Fruit fly (Drosophila melanogaster) whole organism, prepupa: ENCODE data around the gene CG31689.

Experiments used
- Blimp-1 ChIP-seq: fragments of 200-800 bp; sonication (Bioruptor generic); optimal IDR thresholded peaks from 3 replicates; lab custom pipeline; 2017; ENCODE audit warnings: missing biosample characterization, missing genetic modification characterization, mild to moderate bottlenecking, moderate library complexity, missing genetic modification reagents
- CG10631 ChIP-seq: fragments of 200-800 bp; sonication (Bioruptor generic); optimal IDR thresholded peaks from 2 replicates; lab custom pipeline; 2016; ENCODE audit warnings: missing biosample characterization, missing genetic modification characterization
- CG10669 ChIP-seq: fragments of 200-800 bp; sonication (Bioruptor generic); optimal IDR thresholded peaks from 3 replicates; lab custom pipeline; 2018; ENCODE audit warnings: missing biosample characterization, mild to moderate bottlenecking, missing genetic modification characterization, moderate library complexity
- CG11294 ChIP-seq: fragments of 200-800 bp; sonication (Bioruptor generic); IDR thresholded peaks from 2 replicates; pipeline ENCODE4 v1.3.6; 2022; ENCODE audit warnings: missing biosample characterization, missing genetic modification characterization
- CG11902 ChIP-seq: fragments of 200-800 bp; sonication (Bioruptor generic); optimal IDR thresholded peaks from 3 replicates; lab custom pipeline; 2016; ENCODE audit warnings: missing biosample characterization, missing genetic modification characterization
- CG15336 ChIP-seq: fragments of 200-800 bp; sonication (Bioruptor generic); IDR thresholded peaks from 2 replicates; pipeline ENCODE4 v1.3.6; 2022; ENCODE audit warnings: missing biosample characterization, missing genetic modification characterization
- CG1621 ChIP-seq: fragments of 200-800 bp; sonication (Bioruptor generic); optimal IDR thresholded peaks from 3 replicates; lab custom pipeline; 2018; ENCODE audit warnings: missing biosample characterization, mild to moderate bottlenecking, missing genetic modification characterization
- CG16779 ChIP-seq: fragments of 200-800 bp; sonication (Bioruptor generic); optimal IDR thresholded peaks from 3 replicates; lab custom pipeline; 2017; ENCODE audit warnings: missing biosample characterization, mild to moderate bottlenecking, missing genetic modification characterization
- CG3032 ChIP-seq: fragments of 200-800 bp; optimal IDR thresholded peaks from 2 replicates; lab custom pipeline; 2019; ENCODE audit warnings: missing biosample characterization, mild to moderate bottlenecking, missing genetic modification characterization, moderate library complexity
- CG31627 ChIP-seq: fragments of 200-800 bp; sonication (Bioruptor generic); optimal IDR thresholded peaks from 3 replicates; lab custom pipeline; 2016; ENCODE audit warnings: missing biosample characterization, missing genetic modification characterization
- CG32006 ChIP-seq: fragments of 200-800 bp; sonication (Bioruptor generic); optimal IDR thresholded peaks from 3 replicates; lab custom pipeline; 2017; ENCODE audit warnings: missing biosample characterization, mild to moderate bottlenecking, missing genetic modification characterization
- CG34406 ChIP-seq: fragments of 200-800 bp; sonication (Bioruptor generic); optimal IDR thresholded peaks from 3 replicates; lab custom pipeline; 2016; ENCODE audit warnings: missing biosample characterization, missing genetic modification characterization
- CG3919 ChIP-seq: fragments of 200-800 bp; sonication (Bioruptor generic); optimal IDR thresholded peaks from 3 replicates; lab custom pipeline; 2016; ENCODE audit warnings: missing biosample characterization, missing genetic modification characterization
- CG4318 ChIP-seq: fragments of 200-800 bp; sonication (Bioruptor generic); optimal IDR thresholded peaks from 3 replicates; lab custom pipeline; 2017; ENCODE audit warnings: missing biosample characterization, mild to moderate bottlenecking, missing genetic modification characterization
- CG6163 ChIP-seq: fragments of 200-800 bp; sonication (Bioruptor generic); IDR thresholded peaks from 3 replicates; pipeline ENCODE4 v1.3.6; 2022; ENCODE audit warnings: missing biosample characterization, missing genetic modification characterization
- CG6276 ChIP-seq: fragments of 200-800 bp; sonication (Bioruptor generic); optimal IDR thresholded peaks from 2 replicates; lab custom pipeline; 2017; ENCODE audit warnings: missing biosample characterization, mild to moderate bottlenecking, missing genetic modification characterization
- CG6792 ChIP-seq: fragments of 200-800 bp; sonication (Bioruptor generic); optimal IDR thresholded peaks from 3 replicates; lab custom pipeline; 2016; ENCODE audit warnings: missing biosample characterization, missing genetic modification characterization
- CG6808 ChIP-seq: fragments of 200-800 bp; sonication (Bioruptor generic); optimal IDR thresholded peaks from 3 replicates; lab custom pipeline; 2017; ENCODE audit warnings: missing biosample characterization, missing genetic modification characterization, mild to moderate bottlenecking, moderate library complexity, missing genetic modification reagents
- CG6854 ChIP-seq: fragments of 200-800 bp; sonication (Bioruptor generic); optimal IDR thresholded peaks from 2 replicates; lab custom pipeline; 2017; ENCODE audit warnings: missing biosample characterization, mild to moderate bottlenecking, missing genetic modification characterization
- CG7368 ChIP-seq: fragments of 200-800 bp; sonication (Bioruptor generic); optimal IDR thresholded peaks from 3 replicates; lab custom pipeline; 2016; ENCODE audit warnings: missing biosample characterization, missing genetic modification characterization
- CG8119 ChIP-seq: fragments of 200-800 bp; sonication (Bioruptor generic); IDR thresholded peaks from 3 replicates; pipeline ENCODE4 v1.3.6; 2022; ENCODE audit warnings: missing biosample characterization, missing genetic modification characterization
- CG8319 ChIP-seq: fragments of 200-800 bp; sonication (Bioruptor generic); optimal IDR thresholded peaks from 3 replicates; lab custom pipeline; 2016; ENCODE audit warnings: missing biosample characterization, missing genetic modification characterization
- CG8632 ChIP-seq: fragments of 200-800 bp; sonication (Bioruptor generic); optimal IDR thresholded peaks from 3 replicates; lab custom pipeline; 2016; ENCODE audit warnings: missing biosample characterization, missing genetic modification characterization
- Eip75B ChIP-seq: fragments of 200-800 bp; sonication (Bioruptor generic); optimal IDR thresholded peaks from 3 replicates; lab custom pipeline; 2016; ENCODE audit warnings: missing biosample characterization, missing genetic modification characterization
- Eip93F ChIP-seq: fragments of 200-800 bp; sonication (Bioruptor generic); optimal IDR thresholded peaks from 2 replicates; lab custom pipeline; 2016; ENCODE audit warnings: missing biosample characterization, mild to moderate bottlenecking, missing genetic modification characterization
- Ets96B ChIP-seq: fragments of 200-800 bp; optimal IDR thresholded peaks from 2 replicates; lab custom pipeline; 2019; ENCODE audit warnings: missing biosample characterization, mild to moderate bottlenecking, missing genetic modification characterization, moderate library complexity
- Gug ChIP-seq: fragments of 200-800 bp; sonication (Bioruptor generic); IDR thresholded peaks from 2 replicates; pipeline ENCODE4 v1.3.6; 2022; ENCODE audit warnings: missing biosample characterization, missing genetic modification characterization
- Hr38 ChIP-seq: sonication (Bioruptor generic); optimal IDR thresholded peaks from 2 replicates; lab custom pipeline; 2016; ENCODE audit warnings: missing biosample characterization, missing genetic modification characterization
- Hr39 ChIP-seq: fragments of 200-800 bp; sonication (Bioruptor generic); optimal IDR thresholded peaks from 2 replicates; lab custom pipeline; 2016; ENCODE audit warnings: missing biosample characterization, missing genetic modification characterization
- Hr4 ChIP-seq: fragments of 200-800 bp; sonication (Bioruptor generic); optimal IDR thresholded peaks from 3 replicates; lab custom pipeline; 2016; ENCODE audit warnings: missing biosample characterization, missing genetic modification characterization
- Lpt ChIP-seq: fragments of 200-800 bp; sonication (Bioruptor generic); optimal IDR thresholded peaks from 3 replicates; lab custom pipeline; 2016; ENCODE audit warnings: missing biosample characterization, missing genetic modification characterization
- Smox ChIP-seq: fragments of 200-800 bp; sonication (Bioruptor generic); optimal IDR thresholded peaks from 3 replicates; lab custom pipeline; 2016; ENCODE audit warnings: missing biosample characterization, missing genetic modification characterization
- Sox102F ChIP-seq: fragments of 200-800 bp; sonication (Bioruptor generic); optimal IDR thresholded peaks from 2 replicates; lab custom pipeline; 2016; ENCODE audit warnings: missing biosample characterization, mild to moderate bottlenecking, missing genetic modification characterization
- Sox15 ChIP-seq: fragments of 200-800 bp; sonication (Bioruptor generic); optimal IDR thresholded peaks from 3 replicates; lab custom pipeline; 2016; ENCODE audit warnings: missing biosample characterization, missing genetic modification characterization
- achi ChIP-seq: fragments of 200-800 bp; sonication (Bioruptor generic); optimal IDR thresholded peaks from 3 replicates; lab custom pipeline; 2016; ENCODE audit warnings: missing biosample characterization, missing genetic modification characterization
- acj6 ChIP-seq: fragments of 200-800 bp; sonication (Bioruptor generic); optimal IDR thresholded peaks from 3 replicates; lab custom pipeline; 2016; ENCODE audit warnings: missing biosample characterization, missing genetic modification characterization
- cyc ChIP-seq: fragments of 200-800 bp; sonication (Bioruptor generic); optimal IDR thresholded peaks from 3 replicates; lab custom pipeline; 2016; ENCODE audit warnings: missing biosample characterization, missing genetic modification characterization
- dsx ChIP-seq: fragments of 200-800 bp; optimal IDR thresholded peaks from 3 replicates; lab custom pipeline; 2019; ENCODE audit warnings: missing biosample characterization, mild to moderate bottlenecking, missing genetic modification characterization, moderate library complexity; ENCODE audit not compliant: poor library complexity, severe bottlenecking
- eg ChIP-seq: fragments of 200-800 bp; sonication (Bioruptor generic); IDR thresholded peaks from 3 replicates; pipeline ENCODE4 v1.3.6; 2022; ENCODE audit warnings: missing biosample characterization, missing genetic modification characterization
- esn ChIP-seq: fragments of 200-800 bp; sonication (Bioruptor generic); optimal IDR thresholded peaks from 2 replicates; lab custom pipeline; 2016; ENCODE audit warnings: missing biosample characterization, mild to moderate bottlenecking, missing genetic modification characterization, moderate library complexity
- fd85E ChIP-seq: fragments of 200-800 bp; sonication (Bioruptor generic); optimal IDR thresholded peaks from 3 replicates; lab custom pipeline; 2016; ENCODE audit warnings: missing biosample characterization, missing genetic modification characterization
- fkh ChIP-seq: fragments of 200-800 bp; sonication (Bioruptor generic); optimal IDR thresholded peaks from 3 replicates; lab custom pipeline; 2017; ENCODE audit warnings: missing biosample characterization, mild to moderate bottlenecking, missing genetic modification characterization, moderate library complexity
- lz ChIP-seq: fragments of 200-800 bp; sonication (Bioruptor generic); optimal IDR thresholded peaks from 3 replicates; lab custom pipeline; 2016; ENCODE audit warnings: missing biosample characterization, missing genetic modification characterization
- net ChIP-seq: fragments of 200-800 bp; sonication (Bioruptor generic); optimal IDR thresholded peaks from 3 replicates; lab custom pipeline; 2016; ENCODE audit warnings: missing biosample characterization, missing genetic modification characterization
- pdm3 ChIP-seq: fragments of 200-800 bp; sonication (Bioruptor generic); optimal IDR thresholded peaks from 3 replicates; lab custom pipeline; 2016; ENCODE audit warnings: missing biosample characterization, missing genetic modification characterization
- salr ChIP-seq, 2 experiments: fragments of 200-800 bp; sonication (Bioruptor generic); optimal IDR thresholded peaks; 3 replicates each; lab custom pipeline; 2016 to 2018; ENCODE audit warnings: missing biosample characterization in 2 of 2, missing genetic modification characterization in 2 of 2, mild to moderate bottlenecking in 1 of 2
- svp ChIP-seq: fragments of 200-800 bp; sonication (Bioruptor generic); peaks from one replicate; lab custom pipeline; 2016; ENCODE audit warnings: missing biosample characterization, missing genetic modification characterization
- topi ChIP-seq: fragments of 200-800 bp; sonication (Bioruptor generic); optimal IDR thresholded peaks from 3 replicates; lab custom pipeline; 2016; ENCODE audit warnings: missing biosample characterization, missing genetic modification characterization
- vri ChIP-seq: fragments of 200-800 bp; sonication (Bioruptor generic); optimal IDR thresholded peaks from 3 replicates; lab custom pipeline; 2016; ENCODE audit warnings: missing biosample characterization, mild to moderate bottlenecking, missing genetic modification characterization

CG31689 gene

DNA sequence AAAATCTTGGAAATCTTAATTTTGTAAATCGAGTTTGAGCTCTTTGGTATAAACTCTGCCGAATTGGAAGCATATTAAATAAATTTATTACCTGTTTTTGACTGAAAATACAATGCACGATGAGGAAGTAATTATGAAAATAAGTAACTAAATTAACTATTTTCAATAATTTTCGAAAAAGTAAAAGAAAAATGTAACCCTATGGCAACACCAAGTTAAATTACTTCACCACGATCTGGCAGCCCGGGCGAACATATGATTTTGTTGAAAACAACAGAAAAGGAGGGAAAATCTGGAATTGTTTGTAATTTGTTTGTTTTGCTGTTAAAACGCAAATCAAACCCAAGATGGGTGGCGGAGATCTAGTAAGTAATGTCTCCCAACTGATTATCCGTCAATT, 19.4 kb downstream of the CG31689 start, which contains the start of the genes CG9961 and Cwc25:
Gene CG9961, minus strand, starts transcription at position 83 of the 400 bp plus-strand sequence.
Gene Cwc25, plus strand, starts transcription at position 247 of the 400 bp plus-strand sequence.
- peak; percentile 25 for TF ChIP-seq CG3032
- TF ChIP-seq dsx = peak; percentile 31
- TF ChIP-seq vri (GFP tag; lab: Kevin White, UChicago) = no peak
- no peak for TF ChIP-seq Blimp-1

dm6 chr2L:2748480-2749143, 23.1 kb downstream of the CG31689 start:
- TF ChIP-seq Smox (GFP tag; lab: Kevin White, UChicago) (no peak), CG3919 (GFP tag; lab: Kevin White, UChicago) (peak; percentile 90), CG11294 (peak; percentile 70), Lpt (GFP tag; lab: Kevin White, UChicago) (peak; percentile 77), Hr4 (GFP tag; lab: Kevin White, UChicago) (no peak), dsx (peak; percentile 78), Ets96B (tag; lab: Kevin White, UChicago) (peak; percentile 79), CG6163 (GFP tag; lab: Robert Waterston, UW) (peak; percentile 81), CG4318 (GFP tag; lab: Kevin White, UChicago) (no peak), CG3032 (peak; percentile 93), cyc (GFP tag; lab: Kevin White, UChicago) (peak; percentile 85), salr (GFP tag; optimal IDR thresholded peaks at IDR 0.05; lab: Kevin White, UChicago) (peak; percentile 17 to 73), CG6854 (GFP tag; lab: Kevin White, UChicago) (peak; percentile 72), Hr38 (no peak), CG32006 (peak; percentile 88), net (GFP tag; lab: Kevin White, UChicago) (no peak), lz (GFP tag; lab: Kevin White, UChicago) (peak; percentile 87), CG8319 (GFP tag; lab: Kevin White, UChicago) (peak; percentile 82), CG31627 (GFP tag; lab: Kevin White, UChicago) (peak; percentile 85), CG6792 (GFP tag; lab: Kevin White, UChicago) (peak; percentile 82), vri (GFP tag; lab: Kevin White, UChicago) (no peak), CG34406 (GFP tag; lab: Kevin White, UChicago) (peak; percentile 85), CG7368 (GFP tag; lab: Kevin White, UChicago) (peak; percentile 78), svp (GFP tag; lab: Kevin White, UChicago) (peak; percentile 97), fkh (GFP tag; lab: Kevin White, UChicago) (no peak), topi (peak; percentile 87), CG6808 (peak; percentile 77), CG1621 (peak; percentile 76), esn (peak; percentile 86), fd85E (GFP tag; lab: Kevin White, UChicago) (no peak), CG16779 (tag; lab: Kevin White, UChicago) (no peak), pdm3 (GFP tag; lab: Kevin White, UChicago) (no peak), Eip75B (GFP tag; lab: Kevin White, UChicago) (no peak), Blimp-1 (peak; percentile 82), Sox102F (GFP tag; lab: Kevin White, UChicago) (no peak), CG6276 (GFP tag; lab: Kevin White, UChicago) (no peak), CG11902 (GFP tag; lab: Kevin White, UChicago) (peak; percentile 81), CG10631 (GFP tag; lab: Kevin White, UChicago) (peak; percentile 91), Gug (GFP tag; lab: Robert Waterston, UW) (peak; percentile 67), achi (GFP tag; lab: Kevin White, UChicago) (peak; percentile 86), Hr39 (GFP tag; lab: Kevin White, UChicago) (peak; percentile 88), CG10669 (GFP tag; lab: Kevin White, UChicago) (peak; percentile 77), Eip93F (GFP tag; lab: Kevin White, UChicago) (no peak), CG8119 (GFP tag; lab: Robert Waterston, UW) (peak; percentile 88), CG8632 (GFP tag; lab: Kevin White, UChicago) (peak; percentile 89), CG15336 (GFP tag; lab: Robert Waterston, UW) (peak; percentile 88; the same call in 1 of the 2 replicates), Sox15 (GFP tag; lab: Kevin White, UChicago) (peak; percentile 79), eg (GFP tag; lab: Robert Waterston, UW) (peak; percentile 85), acj6 (GFP tag; lab: Kevin White, UChicago) (peak; percentile 80)
